Worm (Caenorhabditis elegans) whole organism, early embryonic: ENCODE data around the gene C16C8.14.

Experiments used
- B0310.2 ChIP-seq: sonication (generic microtip); optimal IDR thresholded peaks from 2 replicates; lab custom pipeline; 2016; ENCODE audit warnings: mild to moderate bottlenecking, missing genetic modification characterization, missing compliant biosample characterization
- F13C5.2 ChIP-seq: sonication (generic microtip); optimal IDR thresholded peaks from 2 replicates; lab custom pipeline; 2017; ENCODE audit warnings: mild to moderate bottlenecking, missing genetic modification characterization, inconsistent platforms, missing compliant biosample characterization
- ama-1 ChIP-seq: fragments of 150-350 bp; optimal IDR thresholded peaks from 2 replicates; lab custom pipeline; 2014
- ceh-13 ChIP-seq: fragments of 200-800 bp; sonication (Bioruptor generic); optimal IDR thresholded peaks from 2 replicates; lab custom pipeline; 2018; ENCODE audit warnings: mild to moderate bottlenecking, missing genetic modification characterization, missing compliant biosample characterization
- flt-1 ChIP-seq: fragments of 200-800 bp; sonication (Bioruptor generic); IDR thresholded peaks from 2 replicates; pipeline ENCODE4 v1.3.6; 2022; ENCODE audit warnings: missing genetic modification characterization, missing compliant biosample characterization
- hmg-4 ChIP-seq: fragments of 200-800 bp; sonication (Bioruptor generic); optimal IDR thresholded peaks from 2 replicates; lab custom pipeline; 2018; ENCODE audit warnings: mild to moderate bottlenecking, missing genetic modification characterization, missing compliant biosample characterization
- hnd-1 ChIP-seq: sonication (generic microtip); optimal IDR thresholded peaks from 2 replicates; lab custom pipeline; 2016; ENCODE audit warnings: missing genetic modification characterization, missing compliant biosample characterization
- pes-1 ChIP-seq: fragments of 200-800 bp; sonication (Bioruptor generic); IDR thresholded peaks from 2 replicates; pipeline ENCODE4 v1.3.6; 2022; ENCODE audit warnings: missing genetic modification reagents, missing genetic modification characterization, missing compliant biosample characterization
- scrt-1 ChIP-seq: fragments of 200-800 bp; sonication (Bioruptor generic); IDR thresholded peaks from 2 replicates; pipeline ENCODE4 v1.3.6; 2022; ENCODE audit warnings: missing genetic modification characterization, missing compliant biosample characterization
- sea-1 ChIP-seq: fragments of 200-800 bp; sonication (Bioruptor generic); conservative IDR thresholded peaks from 2 replicates; pipeline ENCODE4 v1.3.6; 2022; ENCODE audit warnings: missing genetic modification characterization, missing compliant biosample characterization
- tbx-11 ChIP-seq: fragments of 200-800 bp; sonication (Bioruptor generic); IDR thresholded peaks from 2 replicates; pipeline ENCODE4 v1.3.6; 2022; ENCODE audit warnings: missing genetic modification characterization, missing compliant biosample characterization

DNA sequence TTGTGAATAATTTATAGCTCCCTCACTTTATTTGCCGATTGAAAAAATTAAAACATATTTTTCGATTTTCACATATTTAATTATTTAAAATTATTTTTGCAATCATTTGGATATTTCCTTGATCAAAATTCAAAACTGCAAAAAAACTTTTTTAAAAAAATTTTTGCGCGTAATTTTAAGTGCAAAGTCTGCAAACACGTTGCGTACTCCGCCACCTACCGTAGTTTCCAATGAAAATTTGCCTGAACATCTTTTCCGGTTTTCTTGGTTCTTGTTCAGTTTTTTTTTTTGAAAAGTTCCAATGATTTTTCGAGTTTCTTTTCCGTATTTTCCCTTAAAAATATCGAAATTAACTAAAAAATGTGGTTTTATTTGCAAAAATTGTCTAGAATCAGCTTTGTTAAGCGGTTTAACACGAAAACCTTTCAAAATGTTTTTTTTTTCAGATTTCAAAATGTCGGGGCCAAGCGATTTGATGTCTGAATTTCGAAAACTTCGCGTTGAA lies 786 bp upstream of the C16C8.14 start, which contains the start of gene C16C8.25:
- TF ChIP-seq ama-1 (lab: Kevin White, UChicago) (no peak), tbx-11 (GFP tag; lab: Robert Waterston, UW) (no peak), F13C5.2 (tag; lab: Kevin White, UChicago) (no peak), flt-1 (GFP tag; lab: Robert Waterston, UW) (no peak), B0310.2 (tag; lab: Kevin White, UChicago) (no peak), ceh-13 (GFP tag; lab: Kevin White, UChicago) (no peak), sea-1 (GFP tag; lab: Robert Waterston, UW) (no peak), scrt-1 (no peak), hmg-4 (GFP tag; lab: Kevin White, UChicago) (no peak), hnd-1 (tag; lab: Kevin White, UChicago) (no peak), pes-1 (no peak)
